Fruit fly (Drosophila melanogaster) whole organism, embryonic: ENCODE measurements around the gene ImpE1.

Experiments used
- B-H2 ChIP-seq: fragments of 200-800 bp; sonication (Bioruptor generic); optimal IDR thresholded peaks from 2 replicates; lab custom pipeline; 2018; ENCODE audit warnings: missing biosample characterization, mild to moderate bottlenecking, missing genetic modification characterization
- CG10267 ChIP-seq: fragments of 200-800 bp; sonication (Bioruptor generic); optimal IDR thresholded peaks from 2 replicates; lab custom pipeline; 2018; ENCODE audit warnings: missing biosample characterization, mild to moderate bottlenecking, missing genetic modification characterization, moderate library complexity
- CG11398 ChIP-seq: fragments of 200-800 bp; sonication (Bioruptor generic); optimal IDR thresholded peaks from 2 replicates; lab custom pipeline; 2016; ENCODE audit warnings: missing biosample characterization, missing genetic modification characterization
- CG12155 ChIP-seq: fragments of 200-800 bp; sonication (Bioruptor generic); optimal IDR thresholded peaks from 3 replicates; lab custom pipeline; 2016; ENCODE audit warnings: missing biosample characterization, missing genetic modification characterization
- CG13287 ChIP-seq: fragments of 200-800 bp; sonication (Bioruptor generic); IDR thresholded peaks from 2 replicates; pipeline ENCODE4 v1.3.6; 2022; ENCODE audit warnings: missing biosample characterization, missing genetic modification characterization; ENCODE audit not compliant: partially characterized antibody
- CG13296 ChIP-seq: fragments of 200-800 bp; sonication (Bioruptor generic); optimal IDR thresholded peaks from 3 replicates; lab custom pipeline; 2018; ENCODE audit warnings: missing biosample characterization, mild to moderate bottlenecking, missing genetic modification characterization
- CG15479 ChIP-seq: fragments of 200-800 bp; sonication (Bioruptor generic); optimal IDR thresholded peaks from 3 replicates; lab custom pipeline; 2019; ENCODE audit warnings: missing biosample characterization, mild to moderate bottlenecking, missing genetic modification characterization, moderate library complexity
- CG15514 ChIP-seq: fragments of 200-800 bp; sonication (Bioruptor generic); optimal IDR thresholded peaks from 3 replicates; lab custom pipeline; 2017; ENCODE audit warnings: missing biosample characterization, missing genetic modification characterization, mild to moderate bottlenecking, moderate library complexity, missing genetic modification reagents
- CG1603 ChIP-seq: fragments of 200-800 bp; sonication (Bioruptor generic); optimal IDR thresholded peaks from 2 replicates; lab custom pipeline; 2019; ENCODE audit warnings: missing biosample characterization, mild to moderate bottlenecking, missing genetic modification characterization, moderate library complexity
- CG16813 ChIP-seq: fragments of 200-800 bp; sonication (Bioruptor generic); IDR thresholded peaks from 3 replicates; pipeline ENCODE4 v1.3.6; 2022; ENCODE audit warnings: missing biosample characterization, missing genetic modification characterization; ENCODE audit not compliant: partially characterized antibody
- CG2712 ChIP-seq: fragments of 200-800 bp; optimal IDR thresholded peaks from 3 replicates; lab custom pipeline; 2019; ENCODE audit warnings: missing biosample characterization, mild to moderate bottlenecking, missing genetic modification characterization, moderate library complexity
- CG3163 ChIP-seq: fragments of 200-800 bp; sonication (Bioruptor generic); optimal IDR thresholded peaks from 3 replicates; lab custom pipeline; 2016; ENCODE audit warnings: missing biosample characterization, missing genetic modification characterization
- CG34224 ChIP-seq: fragments of 200-800 bp; sonication (Bioruptor generic); IDR thresholded peaks from 3 replicates; pipeline ENCODE4 v1.3.6; 2022; ENCODE audit warnings: missing biosample characterization, missing genetic modification characterization; ENCODE audit not compliant: partially characterized antibody
- CG34376 ChIP-seq: fragments of 200-800 bp; sonication (Bioruptor generic); optimal IDR thresholded peaks from 2 replicates; lab custom pipeline; 2018; ENCODE audit warnings: missing biosample characterization, mild to moderate bottlenecking, missing genetic modification characterization
- CG4617 ChIP-seq: fragments of 200-800 bp; sonication (Bioruptor generic); optimal IDR thresholded peaks from 3 replicates; lab custom pipeline; 2016; ENCODE audit warnings: missing biosample characterization, missing genetic modification characterization, borderline replicate concordance
- CG6791 ChIP-seq: fragments of 200-800 bp; sonication (Bioruptor generic); IDR thresholded peaks from 3 replicates; pipeline ENCODE4 v1.3.6; 2022; ENCODE audit warnings: missing biosample characterization, missing genetic modification characterization; ENCODE audit not compliant: partially characterized antibody
- CG8290 ChIP-seq, 3 experiments: fragments of 200-800 bp; sonication (Bioruptor generic); optimal IDR thresholded peaks; 2 replicates each; lab custom pipeline; 2016 to 2019; ENCODE audit warnings: missing biosample characterization in 3 of 3, missing genetic modification characterization in 3 of 3, mild to moderate bottlenecking in 2 of 3, moderate library complexity in 1 of 3
- CG9609 ChIP-seq: fragments of 200-800 bp; sonication (Bioruptor generic); optimal IDR thresholded peaks from 3 replicates; lab custom pipeline; 2016; ENCODE audit warnings: missing biosample characterization, missing genetic modification characterization
- CG9727 ChIP-seq: fragments of 200-800 bp; sonication (Bioruptor generic); optimal IDR thresholded peaks from 3 replicates; lab custom pipeline; 2017; ENCODE audit warnings: missing biosample characterization, mild to moderate bottlenecking, missing genetic modification characterization
- CG9932 ChIP-seq: fragments of 200-800 bp; sonication (Bioruptor generic); IDR thresholded peaks from 2 replicates; pipeline ENCODE4 v1.3.6; 2022; ENCODE audit warnings: missing biosample characterization, missing genetic modification characterization
- D19B ChIP-seq: fragments of 200-800 bp; sonication (Bioruptor generic); optimal IDR thresholded peaks from 2 replicates; lab custom pipeline; 2017; ENCODE audit warnings: missing biosample characterization, mild to moderate bottlenecking, missing genetic modification characterization
- Dll ChIP-seq: fragments of 200-800 bp; sonication (Bioruptor generic); IDR thresholded peaks from 4 replicates; pipeline ENCODE4 v1.3.6; 2022; ENCODE audit warnings: missing biosample characterization, missing genetic modification characterization; ENCODE audit not compliant: partially characterized antibody
- GATAe ChIP-seq: fragments of 200-800 bp; sonication (Bioruptor generic); conservative IDR thresholded peaks from 2 replicates; pipeline ENCODE4 v1.3.6; 2022; ENCODE audit warnings: missing biosample characterization, missing genetic modification characterization
- Hmr ChIP-seq: fragments of 200-800 bp; sonication (Bioruptor generic); optimal IDR thresholded peaks from 3 replicates; lab custom pipeline; 2017; ENCODE audit warnings: mild to moderate bottlenecking, missing biosample characterization, missing genetic modification reagents, missing genetic modification characterization
- Hr78 ChIP-seq, 2 experiments: fragments of 200-800 bp in 1 of 2; fragments of >200 bp in 1 of 2; sonication (Bioruptor generic) in 1 of 2; optimal IDR thresholded peaks; 2 replicates each; lab custom pipeline; 2017 to 2019; ENCODE audit warnings: missing biosample characterization in 2 of 2, missing genetic modification characterization in 2 of 2, mild to moderate bottlenecking in 1 of 2, moderate library complexity in 1 of 2
- Lim3 ChIP-seq: fragments of 200-800 bp; sonication (Bioruptor generic); IDR thresholded peaks from 2 replicates; pipeline ENCODE4 v1.3.6; 2022; ENCODE audit warnings: missing biosample characterization, missing genetic modification characterization
- Myb ChIP-seq: fragments of 200-800 bp; sonication (Bioruptor generic); optimal IDR thresholded peaks from 2 replicates; lab custom pipeline; 2016; ENCODE audit warnings: missing biosample characterization, missing genetic modification characterization
- Scr ChIP-seq: fragments of 200-800 bp; sonication (Bioruptor generic); IDR thresholded peaks from 2 replicates; pipeline ENCODE4 v1.3.6; 2022; ENCODE audit warnings: missing biosample characterization, missing genetic modification characterization; ENCODE audit not compliant: partially characterized antibody
- Six4 ChIP-seq: fragments of 200-800 bp; sonication (Bioruptor generic); optimal IDR thresholded peaks from 2 replicates; lab custom pipeline; 2016; ENCODE audit warnings: missing biosample characterization, missing genetic modification characterization
- Sox100B ChIP-seq: fragments of 200-800 bp; sonication (Bioruptor generic); optimal IDR thresholded peaks from 3 replicates; lab custom pipeline; 2018; ENCODE audit warnings: missing biosample characterization, mild to moderate bottlenecking, missing genetic modification characterization
- Sry-δ ChIP-seq: fragments of 200-800 bp; sonication (Bioruptor generic); optimal IDR thresholded peaks from 2 replicates; lab custom pipeline; 2016; ENCODE audit warnings: missing biosample characterization, missing genetic modification characterization
- YL-1 ChIP-seq: fragments of 200-800 bp; sonication (Bioruptor generic); optimal IDR thresholded peaks from 3 replicates; lab custom pipeline; 2017; ENCODE audit warnings: missing biosample characterization, mild to moderate bottlenecking, missing genetic modification characterization
- bbx ChIP-seq: fragments of 200-800 bp; sonication (Bioruptor generic); IDR thresholded peaks from 2 replicates; pipeline ENCODE4 v1.3.6; 2022; ENCODE audit warnings: missing biosample characterization, missing genetic modification characterization; ENCODE audit not compliant: partially characterized antibody
- crc ChIP-seq: fragments of 200-800 bp; sonication (Bioruptor generic); optimal IDR thresholded peaks from 2 replicates; lab custom pipeline; 2016; ENCODE audit warnings: missing biosample characterization, missing genetic modification characterization
- croc ChIP-seq: fragments of 200-800 bp; sonication (Bioruptor generic); conservative IDR thresholded peaks from 3 replicates; pipeline ENCODE4 v1.3.6; 2022; ENCODE audit warnings: missing biosample characterization, missing genetic modification characterization
- crp ChIP-seq, 2 experiments: fragments of 200-800 bp; sonication (Bioruptor generic); optimal IDR thresholded peaks; 2 replicates in 1 of 2; 3 replicates in 1 of 2; lab custom pipeline; 2017; ENCODE audit warnings: missing biosample characterization in 2 of 2, missing genetic modification characterization in 2 of 2, mild to moderate bottlenecking in 1 of 2, moderate library complexity in 1 of 2
- gem ChIP-seq: fragments of 200-800 bp; sonication (Bioruptor generic); optimal IDR thresholded peaks from 2 replicates; lab custom pipeline; 2019; ENCODE audit warnings: missing biosample characterization, mild to moderate bottlenecking, missing genetic modification characterization, moderate library complexity
- gfzf ChIP-seq: fragments of 200-800 bp; sonication (Bioruptor generic); optimal IDR thresholded peaks from 2 replicates; lab custom pipeline; 2016; ENCODE audit warnings: missing biosample characterization, mild to moderate bottlenecking, missing genetic modification characterization, moderate library complexity
- kah ChIP-seq: fragments of 200-800 bp; sonication (Bioruptor generic); optimal IDR thresholded peaks from 2 replicates; lab custom pipeline; 2018; ENCODE audit warnings: missing biosample characterization, mild to moderate bottlenecking, missing genetic modification characterization
- lilli ChIP-seq: fragments of 200-800 bp; sonication (Bioruptor generic); optimal IDR thresholded peaks from 3 replicates; lab custom pipeline; 2016; ENCODE audit warnings: missing biosample characterization, missing genetic modification characterization
- nau ChIP-seq: fragments of 200-800 bp; sonication (Bioruptor generic); optimal IDR thresholded peaks from 3 replicates; lab custom pipeline; 2017; ENCODE audit warnings: missing biosample characterization, mild to moderate bottlenecking, missing genetic modification characterization, missing genetic modification reagents
- org-1 ChIP-seq: fragments of 200-800 bp; sonication (Bioruptor generic); optimal IDR thresholded peaks from 2 replicates; lab custom pipeline; 2017; ENCODE audit warnings: missing biosample characterization, missing genetic modification characterization
- pho ChIP-seq: fragments of 200-800 bp; sonication (Bioruptor generic); optimal IDR thresholded peaks from 2 replicates; lab custom pipeline; 2016; ENCODE audit warnings: missing biosample characterization, missing genetic modification characterization
- pzg ChIP-seq: fragments of 200-800 bp; sonication (Bioruptor generic); optimal IDR thresholded peaks from 3 replicates; lab custom pipeline; 2018; ENCODE audit warnings: missing biosample characterization, mild to moderate bottlenecking, missing genetic modification characterization, moderate library complexity
- sd ChIP-seq: fragments of 200-800 bp; sonication (Bioruptor generic); optimal IDR thresholded peaks from 3 replicates; lab custom pipeline; 2018; ENCODE audit warnings: missing biosample characterization, mild to moderate bottlenecking, missing genetic modification characterization, moderate library complexity
- sens ChIP-seq: fragments of 200-800 bp; sonication (Bioruptor generic); peaks from one replicate; lab custom pipeline; 2016; ENCODE audit warnings: missing biosample characterization, missing genetic modification characterization
- sna ChIP-seq: fragments of 200-800 bp; sonication (Bioruptor generic); IDR thresholded peaks from 2 replicates; pipeline ENCODE4 v1.3.6; 2022; ENCODE audit warnings: missing biosample characterization, missing genetic modification characterization; ENCODE audit not compliant: partially characterized antibody
- tap ChIP-seq: fragments of 200-800 bp; optimal IDR thresholded peaks from 3 replicates; lab custom pipeline; 2019; ENCODE audit warnings: missing biosample characterization, mild to moderate bottlenecking, missing genetic modification characterization, moderate library complexity

Gene ImpE1

DNA sequence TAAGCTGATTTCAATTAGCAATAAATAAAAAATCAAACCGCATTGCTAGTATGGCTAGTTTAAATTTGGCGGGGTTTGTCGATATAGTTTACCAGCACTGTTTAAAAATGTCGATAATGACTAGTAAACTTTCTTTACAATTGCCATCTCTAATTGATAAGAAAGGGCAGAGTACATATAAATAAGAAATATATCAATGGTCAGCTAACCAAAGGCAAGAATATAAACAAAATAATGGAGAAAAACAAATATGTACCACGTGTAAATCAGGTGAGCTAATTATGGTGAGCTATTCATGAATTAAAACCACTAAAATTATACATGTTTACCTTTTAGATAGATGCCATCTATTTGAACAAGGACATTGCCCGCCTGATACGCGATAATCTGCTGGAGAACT, 33.3 kb upstream of the ImpE1 start, which contains the start of gene Pex2 (continued):
- peak; percentile 48; the same call in 1 of the 4 replicates for TF ChIP-seq Dll (GFP tag; lab: Robert Waterston, UW)
- TF ChIP-seq crp (GFP tag; optimal IDR thresholded peaks at IDR 0.05; lab: Kevin White, UChicago): peak in 1 of 2 experiments; percentile 18
- TF ChIP-seq CG34376: peak; percentile 58
- no peak for TF ChIP-seq org-1 (GFP tag; lab: Kevin White, UChicago)
- TF ChIP-seq sna (GFP tag; lab: Robert Waterston, UW): peak; percentile 34; the same call in 1 of the 2 replicates
- TF ChIP-seq CG2712 (tag; lab: Kevin White, UChicago): peak; percentile 5
- TF ChIP-seq CG10267 (tag; lab: Kevin White, UChicago): peak; percentile 96
- TF ChIP-seq Sry-δ (GFP tag; lab: Kevin White, UChicago): peak; percentile 84
- peak; percentile 34; the same call in 1 of the 3 replicates for TF ChIP-seq CG34224
- TF ChIP-seq CG1603 (tag; lab: Kevin White, UChicago): peak; percentile 58
- TF ChIP-seq CG9609 (GFP tag; lab: Kevin White, UChicago): no peak
- peak; percentile 25 for TF ChIP-seq lilli
- peak; percentile 48 for TF ChIP-seq CG12155
- TF ChIP-seq CG9932 (GFP tag; lab: Robert Waterston, UW): peak; percentile 22; the same call in 1 of the 2 replicates
- peak; percentile 8 for TF ChIP-seq gfzf (GFP tag; lab: Kevin White, UChicago)
- 0 out of 3 replicates have a peak, but pooled peaks have one; percentile 31 for TF ChIP-seq CG16813
- TF ChIP-seq kah (GFP tag; lab: Kevin White, UChicago): no peak
- no peak for TF ChIP-seq CG15479 (GFP tag; lab: Kevin White, UChicago)
- TF ChIP-seq CG15514 (GFP tag; lab: Kevin White, UChicago): peak; percentile 38
- peak; percentile 16 for TF ChIP-seq sd (tag; lab: Kevin White, UChicago)
- TF ChIP-seq tap (tag; lab: Kevin White, UChicago): peak; percentile 1
- TF ChIP-seq pho (GFP tag; lab: Kevin White, UChicago): no peak
- peak; percentile 48; the same call in 1 of the 2 replicates for TF ChIP-seq bbx (GFP tag; lab: Robert Waterston, UW)
- peak; percentile 27 for TF ChIP-seq Myb (GFP tag; lab: Kevin White, UChicago)
- no peak for TF ChIP-seq CG3163 (GFP tag; lab: Kevin White, UChicago)
- no peak for TF ChIP-seq CG11398 (GFP tag; lab: Kevin White, UChicago)
- TF ChIP-seq Scr (GFP tag; lab: Robert Waterston, UW): peak; percentile 56
- TF ChIP-seq nau (GFP tag; lab: Kevin White, UChicago): no peak
- peak; percentile 9 for TF ChIP-seq YL-1 (GFP tag; lab: Kevin White, UChicago)
- peak; percentile 33 for TF ChIP-seq Hmr (GFP tag; lab: Kevin White, UChicago)
- TF ChIP-seq Hr78 (GFP tag; optimal IDR thresholded peaks at IDR 0.05; lab: Kevin White, UChicago): peak in 1 of 2 experiments; percentile 60
- TF ChIP-seq CG8290 (GFP tag; optimal IDR thresholded peaks at IDR 0.05; lab: Kevin White, UChicago): peak; percentile 2
- no peak for TF ChIP-seq CG8290 (tag; optimal IDR thresholded peaks at IDR 0.05; lab: Kevin White, UChicago)
- peak; percentile 71 for TF ChIP-seq B-H2 (GFP tag; lab: Kevin White, UChicago)
- TF ChIP-seq D19B (GFP tag; lab: Kevin White, UChicago): no peak
- TF ChIP-seq Six4 (GFP tag; lab: Kevin White, UChicago): no peak
- peak; percentile 78 for TF ChIP-seq sens
- peak; percentile 9 for TF ChIP-seq CG4617
- peak; percentile 63 for TF ChIP-seq GATAe
- peak; percentile 1 for TF ChIP-seq gem (tag; lab: Kevin White, UChicago)
- peak; percentile 27 for TF ChIP-seq crc (GFP tag; lab: Kevin White, UChicago)
- TF ChIP-seq Sox100B (GFP tag; lab: Kevin White, UChicago): peak; percentile 5
- TF ChIP-seq CG13287 (GFP tag; lab: Robert Waterston, UW): peak; percentile 69
- no peak for TF ChIP-seq Lim3 (GFP tag; lab: Robert Waterston, UW)
- TF ChIP-seq CG13296: peak; percentile 42
- 0 out of 3 replicates have a peak, but pooled peaks have one; percentile 56 for TF ChIP-seq CG6791 (GFP tag; lab: Robert Waterston, UW)
- no peak for TF ChIP-seq CG9727 (GFP tag; lab: Kevin White, UChicago)
- TF ChIP-seq pzg (GFP tag; lab: Kevin White, UChicago): peak; percentile 64
- no peak for TF ChIP-seq croc (GFP tag; lab: Robert Waterston, UW)
